Fruit fly (Drosophila melanogaster) whole organism, embryonic: ENCODE results near the gene JIL-1.

ENCODE experiments used
- BtbVII ChIP-seq: fragments of 200-800 bp; sonication (Bioruptor generic); optimal IDR thresholded peaks from 3 replicates; lab custom pipeline; 2017; ENCODE audit warnings: missing biosample characterization, mild to moderate bottlenecking, missing genetic modification characterization
- CG11560 ChIP-seq: fragments of 200-800 bp; sonication (Bioruptor generic); IDR thresholded peaks from 3 replicates; pipeline ENCODE4 v1.3.6; 2022; ENCODE audit warnings: missing biosample characterization, missing genetic modification characterization
- CG12104 ChIP-seq: fragments of 200-800 bp; sonication (Bioruptor generic); optimal IDR thresholded peaks from 3 replicates; lab custom pipeline; 2016; ENCODE audit warnings: missing biosample characterization, missing genetic modification characterization
- CG12219 ChIP-seq: fragments of 200-800 bp; sonication (Bioruptor generic); optimal IDR thresholded peaks from 3 replicates; lab custom pipeline; 2018; ENCODE audit warnings: missing biosample characterization, mild to moderate bottlenecking, missing genetic modification characterization
- CG12659 ChIP-seq: fragments of 200-800 bp; sonication (Bioruptor generic); optimal IDR thresholded peaks from 3 replicates; lab custom pipeline; 2017; ENCODE audit warnings: mild to moderate bottlenecking, missing biosample characterization, missing genetic modification reagents, missing genetic modification characterization
- CG14014 ChIP-seq: fragments of 200-800 bp; sonication (Bioruptor generic); IDR thresholded peaks from 2 replicates; pipeline ENCODE4 v1.3.6; 2022; ENCODE audit warnings: missing biosample characterization, missing genetic modification characterization
- CG15479 ChIP-seq: fragments of 200-800 bp; sonication (Bioruptor generic); optimal IDR thresholded peaks from 3 replicates; lab custom pipeline; 2019; ENCODE audit warnings: missing biosample characterization, mild to moderate bottlenecking, missing genetic modification characterization, moderate library complexity
- CG16863 ChIP-seq: fragments of 200-800 bp; sonication (Bioruptor generic); optimal IDR thresholded peaks from 3 replicates; lab custom pipeline; 2016; ENCODE audit warnings: missing biosample characterization, missing genetic modification characterization
- CG17186 ChIP-seq: fragments of 200-800 bp; sonication (Bioruptor generic); optimal IDR thresholded peaks from 3 replicates; lab custom pipeline; 2017; ENCODE audit warnings: missing biosample characterization, missing genetic modification reagents, missing genetic modification characterization
- CG18011 ChIP-seq: fragments of 200-800 bp; sonication (Bioruptor generic); optimal IDR thresholded peaks from 2 replicates; lab custom pipeline; 2017; ENCODE audit warnings: missing biosample characterization, missing genetic modification characterization, mild to moderate bottlenecking, moderate library complexity, missing genotype
- CG32767 ChIP-seq: fragments of 200-800 bp; sonication (Bioruptor generic); IDR thresholded peaks from 2 replicates; pipeline ENCODE4 v1.3.6; 2022; ENCODE audit warnings: missing biosample characterization, missing genetic modification characterization
- CG3281 ChIP-seq: fragments of 200-800 bp; sonication (Bioruptor generic); optimal IDR thresholded peaks from 3 replicates; lab custom pipeline; 2017; ENCODE audit warnings: missing biosample characterization, mild to moderate bottlenecking, missing genetic modification characterization
- CG34376 ChIP-seq: fragments of 200-800 bp; sonication (Bioruptor generic); optimal IDR thresholded peaks from 2 replicates; lab custom pipeline; 2018; ENCODE audit warnings: missing biosample characterization, mild to moderate bottlenecking, missing genetic modification characterization
- CG5180 ChIP-seq: fragments of 200-800 bp; sonication (Bioruptor generic); optimal IDR thresholded peaks from 3 replicates; lab custom pipeline; 2017; ENCODE audit warnings: missing biosample characterization, missing genetic modification characterization, mild to moderate bottlenecking, moderate library complexity, missing genetic modification reagents
- CG7271 ChIP-seq: fragments of 200-800 bp; sonication (Bioruptor generic); optimal IDR thresholded peaks from 2 replicates; lab custom pipeline; 2018; ENCODE audit warnings: missing biosample characterization, mild to moderate bottlenecking, missing genetic modification characterization, moderate library complexity
- CG7556 ChIP-seq: fragments of 200-800 bp; sonication (Bioruptor generic); optimal IDR thresholded peaks from 2 replicates; lab custom pipeline; 2017; ENCODE audit warnings: missing biosample characterization, mild to moderate bottlenecking, missing genetic modification characterization
- CG9437 ChIP-seq: fragments of 200-800 bp; sonication (Bioruptor generic); optimal IDR thresholded peaks from 2 replicates; lab custom pipeline; 2018; ENCODE audit warnings: missing biosample characterization, mild to moderate bottlenecking, missing genetic modification characterization
- CG9932 ChIP-seq: fragments of 200-800 bp; sonication (Bioruptor generic); IDR thresholded peaks from 2 replicates; pipeline ENCODE4 v1.3.6; 2022; ENCODE audit warnings: missing biosample characterization, missing genetic modification characterization
- Elba2 ChIP-seq: fragments of 200-800 bp; sonication (Bioruptor generic); optimal IDR thresholded peaks from 3 replicates; lab custom pipeline; 2016; ENCODE audit warnings: missing biosample characterization, missing genetic modification characterization
- HLH3B ChIP-seq: fragments of 200-800 bp; sonication (Bioruptor generic); IDR thresholded peaks from 2 replicates; pipeline ENCODE4 v1.3.6; 2022; ENCODE audit warnings: missing biosample characterization, missing genetic modification characterization
- Hr78 ChIP-seq, 2 experiments: fragments of 200-800 bp in 1 of 2; fragments of >200 bp in 1 of 2; sonication (Bioruptor generic) in 1 of 2; optimal IDR thresholded peaks; 2 replicates each; lab custom pipeline; 2017 to 2019; ENCODE audit warnings: missing biosample characterization in 2 of 2, missing genetic modification characterization in 2 of 2, mild to moderate bottlenecking in 1 of 2, moderate library complexity in 1 of 2
- MTF-1 ChIP-seq: fragments of 200-800 bp; sonication (Bioruptor generic); optimal IDR thresholded peaks from 2 replicates; lab custom pipeline; 2018; ENCODE audit warnings: missing biosample characterization, mild to moderate bottlenecking, missing genetic modification characterization, borderline replicate concordance
- Mad ChIP-seq: fragments of 200-800 bp; sonication (Bioruptor generic); optimal IDR thresholded peaks from 2 replicates; lab custom pipeline; 2016; ENCODE audit warnings: missing biosample characterization, missing genetic modification characterization
- Med ChIP-seq: fragments of 200-800 bp; sonication (Bioruptor generic); peaks from one replicate; lab custom pipeline; 2016; ENCODE audit warnings: missing biosample characterization, missing genetic modification characterization, mild to moderate bottlenecking, inconsistent platforms, moderate library complexity
- Neu2 ChIP-seq: fragments of 200-800 bp; sonication (Bioruptor generic); optimal IDR thresholded peaks from 3 replicates; lab custom pipeline; 2016; ENCODE audit warnings: missing biosample characterization, missing genetic modification characterization, borderline replicate concordance
- Nf-YA ChIP-seq: fragments of 200-800 bp; sonication (Bioruptor generic); IDR thresholded peaks from 2 replicates; pipeline ENCODE4 v1.3.6; 2022; ENCODE audit warnings: missing biosample characterization, missing genetic modification characterization
- Ptx1 ChIP-seq: fragments of 200-800 bp; sonication (Bioruptor generic); IDR thresholded peaks from 2 replicates; pipeline ENCODE4 v1.3.6; 2022; ENCODE audit warnings: missing biosample characterization, missing genetic modification characterization
- YL-1 ChIP-seq: fragments of 200-800 bp; sonication (Bioruptor generic); optimal IDR thresholded peaks from 3 replicates; lab custom pipeline; 2017; ENCODE audit warnings: missing biosample characterization, mild to moderate bottlenecking, missing genetic modification characterization
- crol ChIP-seq: fragments of 200-800 bp; sonication (Bioruptor generic); IDR thresholded peaks from 2 replicates; pipeline ENCODE4 v1.3.6; 2022; ENCODE audit warnings: missing biosample characterization, missing genetic modification characterization
- crp ChIP-seq, 2 experiments: fragments of 200-800 bp; sonication (Bioruptor generic); optimal IDR thresholded peaks; 2 replicates in 1 of 2; 3 replicates in 1 of 2; lab custom pipeline; 2017; ENCODE audit warnings: missing biosample characterization in 2 of 2, missing genetic modification characterization in 2 of 2, mild to moderate bottlenecking in 1 of 2, moderate library complexity in 1 of 2
- cwo ChIP-seq: fragments of 200-800 bp; sonication (Bioruptor generic); optimal IDR thresholded peaks from 3 replicates; lab custom pipeline; 2017; ENCODE audit warnings: missing biosample characterization, missing genetic modification characterization, mild to moderate bottlenecking, moderate library complexity, missing genetic modification reagents
- dati ChIP-seq: fragments of 200-800 bp; sonication (Bioruptor generic); IDR thresholded peaks from 2 replicates; pipeline ENCODE4 v1.3.6; 2022; ENCODE audit warnings: missing biosample characterization, missing genetic modification characterization
- dysf ChIP-seq: fragments of 200-800 bp; sonication (Bioruptor generic); IDR thresholded peaks from 3 replicates; pipeline ENCODE4 v1.3.6; 2022; ENCODE audit warnings: missing biosample characterization, missing genetic modification characterization
- esg ChIP-seq: fragments of 200-800 bp; sonication (Bioruptor generic); conservative IDR thresholded peaks from 2 replicates; pipeline ENCODE4 v1.3.6; 2022; ENCODE audit warnings: missing biosample characterization, missing genetic modification characterization
- fd64A ChIP-seq: fragments of 200-800 bp; sonication (Bioruptor generic); optimal IDR thresholded peaks from 3 replicates; lab custom pipeline; 2018; ENCODE audit warnings: missing biosample characterization, mild to moderate bottlenecking, missing genetic modification characterization
- gcm2 ChIP-seq: fragments of 200-800 bp; sonication (Bioruptor generic); optimal IDR thresholded peaks from 2 replicates; lab custom pipeline; 2016; ENCODE audit warnings: missing biosample characterization, missing genetic modification characterization
- hth ChIP-seq: fragments of >200 bp; optimal IDR thresholded peaks from 2 replicates; lab custom pipeline; 2017; ENCODE audit warnings: inconsistent platforms
- ken ChIP-seq: fragments of 200-800 bp; sonication (Bioruptor generic); IDR thresholded peaks from 3 replicates; pipeline ENCODE4 v1.3.6; 2022; ENCODE audit warnings: missing biosample characterization, missing genetic modification characterization
- lab ChIP-seq: fragments of 200-800 bp; sonication (Bioruptor generic); optimal IDR thresholded peaks from 3 replicates; lab custom pipeline; 2017; ENCODE audit warnings: missing biosample characterization, missing genetic modification characterization, mild to moderate bottlenecking, moderate library complexity, missing genetic modification reagents
- lmd ChIP-seq: fragments of 200-800 bp; sonication (Bioruptor generic); IDR thresholded peaks from 2 replicates; pipeline ENCODE4 v1.3.6; 2022; ENCODE audit warnings: missing biosample characterization, missing genetic modification characterization
- mld ChIP-seq: fragments of 200-800 bp; sonication (Bioruptor generic); IDR thresholded peaks from 3 replicates; pipeline ENCODE4 v1.3.6; 2022; ENCODE audit warnings: missing biosample characterization, missing genetic modification characterization; ENCODE audit not compliant: partially characterized antibody
- onecut ChIP-seq: fragments of 200-800 bp; sonication (Bioruptor generic); IDR thresholded peaks from 2 replicates; pipeline ENCODE4 v1.3.6; 2022; ENCODE audit warnings: missing biosample characterization, missing genetic modification characterization
- run ChIP-seq: fragments of 200-800 bp; sonication (Bioruptor generic); optimal IDR thresholded peaks from 3 replicates; lab custom pipeline; 2018; ENCODE audit warnings: missing biosample characterization, mild to moderate bottlenecking, missing genetic modification characterization
- salm ChIP-seq: fragments of 200-800 bp; sonication (Bioruptor generic); optimal IDR thresholded peaks from 2 replicates; lab custom pipeline; 2018; ENCODE audit warnings: missing biosample characterization, mild to moderate bottlenecking, missing genetic modification characterization
- sd ChIP-seq: fragments of 200-800 bp; sonication (Bioruptor generic); optimal IDR thresholded peaks from 3 replicates; lab custom pipeline; 2018; ENCODE audit warnings: missing biosample characterization, mild to moderate bottlenecking, missing genetic modification characterization, moderate library complexity
- so ChIP-seq: fragments of 200-800 bp; sonication (Bioruptor generic); IDR thresholded peaks from 3 replicates; pipeline ENCODE4 v1.3.6; 2022; ENCODE audit warnings: missing biosample characterization, missing genetic modification characterization
- ssp ChIP-seq: fragments of 200-800 bp; sonication (Bioruptor generic); IDR thresholded peaks from 2 replicates; pipeline ENCODE4 v1.3.6; 2022; ENCODE audit warnings: missing biosample characterization, missing genetic modification characterization
- ttk ChIP-seq: fragments of 200-800 bp; sonication (Bioruptor generic); IDR thresholded peaks from 2 replicates; pipeline ENCODE4 v2.1.2; 2022; ENCODE audit warnings: missing biosample characterization, missing genetic modification characterization
- usp ChIP-seq: fragments of >200 bp; optimal IDR thresholded peaks from 2 replicates; lab custom pipeline; 2017; ENCODE audit warnings: missing biosample characterization, missing genetic modification characterization
- vfl ChIP-seq: fragments of 200-800 bp; sonication (Bioruptor generic); optimal IDR thresholded peaks from 2 replicates; lab custom pipeline; 2016; ENCODE audit warnings: missing biosample characterization, missing genetic modification characterization

JIL-1 gene

DNA sequence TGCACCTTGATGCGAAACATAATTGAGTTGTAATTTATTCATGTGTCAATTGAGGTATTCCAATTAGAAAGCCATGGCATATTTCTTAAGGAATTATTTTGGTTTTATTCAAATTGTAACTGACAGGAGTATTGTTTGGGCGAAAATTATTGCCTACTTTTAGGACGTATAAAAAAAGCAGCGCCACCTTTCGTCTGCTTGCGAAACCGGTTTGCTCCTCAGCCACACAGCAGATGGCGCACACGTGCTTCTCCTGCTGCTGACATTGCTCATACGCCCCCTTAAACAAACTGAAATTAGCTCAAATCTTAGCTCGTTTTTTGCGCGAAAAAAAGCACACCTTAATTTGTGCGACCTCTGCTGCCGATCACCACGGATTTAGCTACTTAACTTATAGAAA, 45.1 kb downstream of the JIL-1 start (continued):
- TF ChIP-seq CG9932 (GFP tag; lab: Robert Waterston, UW) (peak; percentile 84), Med (GFP tag; lab: Kevin White, UChicago) (peak; percentile 98), lmd (GFP tag; lab: Robert Waterston, UW) (peak; percentile 84), MTF-1 (GFP tag; lab: Kevin White, UChicago) (peak; percentile 67), cwo (GFP tag; lab: Kevin White, UChicago) (no peak), ttk (GFP tag; lab: Robert Waterston, UW) (peak; percentile 42; the same call in 1 of the 2 replicates), vfl (peak; percentile 32), ssp (peak; percentile 73), CG11560 (peak; percentile 52; the same call in 1 of the 3 replicates), gcm2 (no peak), ken (peak; percentile 80; the same call in 2 of the 3 replicates), run (tag; lab: Kevin White, UChicago) (no peak), hth (no peak), Elba2 (GFP tag; lab: Kevin White, UChicago) (peak; percentile 80), CG3281 (GFP tag; lab: Kevin White, UChicago) (peak; percentile 7), CG17186 (GFP tag; lab: Kevin White, UChicago) (no peak), crol (GFP tag; lab: Robert Waterston, UW) (no peak; the same call in 1 of the 2 replicates), CG18011 (GFP tag; lab: Kevin White, UChicago) (no peak), YL-1 (GFP tag; lab: Kevin White, UChicago) (peak; percentile 12), dati (GFP tag; lab: Robert Waterston, UW) (peak; percentile 36; the same call in 1 of the 2 replicates), CG16863 (GFP tag; lab: Kevin White, UChicago) (peak; percentile 81), CG14014 (GFP tag; lab: Robert Waterston, UW) (peak; percentile 66; the same call in 1 of the 2 replicates), onecut (GFP tag; lab: Robert Waterston, UW) (peak; percentile 86), HLH3B (GFP tag; lab: Robert Waterston, UW) (peak; percentile 74), crp (GFP tag; optimal IDR thresholded peaks at IDR 0.05; lab: Kevin White, UChicago) (peak in 1 of 2 experiments; percentile 14), lab (GFP tag; lab: Kevin White, UChicago) (peak; percentile 66), Hr78 (GFP tag; optimal IDR thresholded peaks at IDR 0.05; lab: Kevin White, UChicago) (no peak), so (GFP tag; lab: Robert Waterston, UW) (0 out of 3 replicates have a peak, but pooled peaks have one; percentile 42), salm (tag; lab: Kevin White, UChicago) (no peak), usp (GFP tag; lab: Kevin White, UChicago) (no peak), Mad (GFP tag; lab: Kevin White, UChicago) (peak; percentile 79), CG15479 (GFP tag; lab: Kevin White, UChicago) (no peak), CG34376 (peak; percentile 45), Ptx1 (peak; percentile 86), Nf-YA (GFP tag; lab: Robert Waterston, UW) (peak; percentile 46; the same call in 1 of the 2 replicates), CG5180 (GFP tag; lab: Kevin White, UChicago) (peak; percentile 66), CG12659 (GFP tag; lab: Kevin White, UChicago) (peak; percentile 46), CG7271 (peak; percentile 34), CG32767 (GFP tag; lab: Robert Waterston, UW) (no peak), CG12104 (GFP tag; lab: Kevin White, UChicago) (peak; percentile 57), sd (no peak), esg (GFP tag; lab: Robert Waterston, UW) (no peak), BtbVII (GFP tag; lab: Kevin White, UChicago) (peak; percentile 24), CG7556 (GFP tag; lab: Kevin White, UChicago) (no peak), mld (GFP tag; lab: Robert Waterston, UW) (no peak), fd64A (GFP tag; lab: Kevin White, UChicago) (peak; percentile 59), CG12219 (GFP tag; lab: Kevin White, UChicago) (peak; percentile 62), CG9437 (no peak), Neu2 (GFP tag; lab: Kevin White, UChicago) (no peak), dysf (GFP tag; lab: Robert Waterston, UW) (peak; percentile 85)
